Comparison of ENCODE assay signal across 5 worm cellular contexts in genomic region chrII:6535957-6536424, ce11.
A peak's percentile ranks its signal among the peaks of the same experiment; 100 is the strongest.
TF ChIP-seq lines count a peak whose summit lies in the region.

TSS of gene utp-20 (plus strand) at chrII:6536374.

TF ChIP-seq in whole organism, L1 larva, 84 proteins besides CTCF, POLR2A, EP300 and RAD21 (continues in another document):
- TF ChIP-seq ceh-8 (GFP tag; optimal IDR thresholded peaks at IDR 0.05; lab: Kevin White, UChicago) (no peak), isw-1 (GFP tag; IDR thresholded peaks at IDR 0.05; lab: Robert Waterston, UW) (no peak; the same call in 1 of the 2 replicates), egl-13 (tag; optimal IDR thresholded peaks at IDR 0.05; lab: Kevin White, UChicago) (no peak), C04F5.9 (tag; optimal IDR thresholded peaks at IDR 0.05; lab: Kevin White, UChicago) (no peak), nhr-28 (tag; optimal IDR thresholded peaks at IDR 0.05; lab: Kevin White, UChicago) (no peak), nhr-19 (GFP tag; conservative IDR thresholded peaks at IDR 0.05; lab: Robert Waterston, UW) (no peak; the same call in 1 of the 2 replicates), snu-23 (GFP tag; optimal IDR thresholded peaks at IDR 0.05; lab: Kevin White, UChicago) (peak; percentile 67), ama-1 (optimal IDR thresholded peaks at IDR 0.05; lab: Kevin White, UChicago) (no peak), mep-1 (tag; optimal IDR thresholded peaks at IDR 0.05; lab: Kevin White, UChicago) (peak; percentile 62), ceh-90 (tag; optimal IDR thresholded peaks at IDR 0.05; lab: Kevin White, UChicago) (no peak), hlh-4 (tag; optimal IDR thresholded peaks at IDR 0.05; lab: Kevin White, UChicago) (no peak), ztf-4 (tag; optimal IDR thresholded peaks at IDR 0.05; lab: Kevin White, UChicago) (no peak), ztf-11 (tag; optimal IDR thresholded peaks at IDR 0.05; lab: Kevin White, UChicago) (no peak), ceh-88 (GFP tag; IDR thresholded peaks at IDR 0.05; lab: Robert Waterston, UW) (no peak), hpl-2 (GFP tag; optimal IDR thresholded peaks at IDR 0.05; lab: Kevin White, UChicago) (no peak), nhr-90 (tag; optimal IDR thresholded peaks at IDR 0.05; lab: Kevin White, UChicago; ENCODE audit: poor library complexity) (peak; percentile 55), nhr-71 (tag; optimal IDR thresholded peaks at IDR 0.05; lab: Kevin White, UChicago) (peak; percentile 66), swsn-7 (tag; optimal IDR thresholded peaks at IDR 0.05; lab: Kevin White, UChicago) (peak; percentile 50)

TF ChIP-seq in whole organism, L3 larva, 47 proteins besides CTCF, POLR2A, EP300 and RAD21:
- TF ChIP-seq hmg-11 (tag; optimal IDR thresholded peaks at IDR 0.05; lab: Kevin White, UChicago) = no peak
- TF ChIP-seq ceh-82 (tag; optimal IDR thresholded peaks at IDR 0.05; lab: Kevin White, UChicago) = no peak
- no peak for TF ChIP-seq pqm-1 (tag; optimal IDR thresholded peaks at IDR 0.05; lab: Kevin White, UChicago)
- TF ChIP-seq skn-1 (tag; optimal IDR thresholded peaks at IDR 0.05; lab: Kevin White, UChicago) = peak; percentile 31
- no peak for TF ChIP-seq nhr-25 (tag; optimal IDR thresholded peaks at IDR 0.05; lab: Kevin White, UChicago)
- peak; percentile 59 for TF ChIP-seq lin-15B (tag; optimal IDR thresholded peaks at IDR 0.05; lab: Kevin White, UChicago)
- TF ChIP-seq fkh-2 (tag; optimal IDR thresholded peaks at IDR 0.05; lab: Kevin White, UChicago) = no peak
- peak; percentile 49 for TF ChIP-seq nhr-23 (tag; optimal IDR thresholded peaks at IDR 0.05; lab: Kevin White, UChicago)
- TF ChIP-seq ceh-28 (tag; optimal IDR thresholded peaks at IDR 0.05; lab: Kevin White, UChicago) = no peak
- no peak for TF ChIP-seq nhr-77 (tag; optimal IDR thresholded peaks at IDR 0.05; lab: Kevin White, UChicago)
- TF ChIP-seq snpc-4 (tag; optimal IDR thresholded peaks at IDR 0.05; lab: Kevin White, UChicago) = peak; percentile 42
- TF ChIP-seq egl-5 (tag; optimal IDR thresholded peaks at IDR 0.05; lab: Kevin White, UChicago) = no peak
- TF ChIP-seq fos-1 (tag; optimal IDR thresholded peaks at IDR 0.05; lab: Kevin White, UChicago) = no peak
- peak; percentile 58 for TF ChIP-seq nfya-1 (tag; optimal IDR thresholded peaks at IDR 0.05; lab: Kevin White, UChicago; ENCODE audit: insufficient read depth)
- no peak for TF ChIP-seq jun-1 (tag; optimal IDR thresholded peaks at IDR 0.05; lab: Kevin White, UChicago)
TF ChIP-seq in whole organism, L3 larva: peak in this region for 5.

TF ChIP-seq in whole organism, early embryonic, 17 proteins besides CTCF, POLR2A, EP300 and RAD21:
- TF ChIP-seq ama-1 (optimal IDR thresholded peaks at IDR 0.05; lab: Kevin White, UChicago) (no peak), ceh-13 (GFP tag; optimal IDR thresholded peaks at IDR 0.05; lab: Kevin White, UChicago) (no peak), aly-1 (tag; optimal IDR thresholded peaks at IDR 0.05; lab: Kevin White, UChicago) (no peak), F13C5.2 (tag; optimal IDR thresholded peaks at IDR 0.05; lab: Kevin White, UChicago) (peak; percentile 5)

TF ChIP-seq in whole organism, midembryonic, 9 proteins besides CTCF, POLR2A, EP300 and RAD21:
- TF ChIP-seq ztf-29 (GFP tag; IDR thresholded peaks at IDR 0.05; lab: Robert Waterston, UW) (no peak), klf-2 (GFP tag; conservative IDR thresholded peaks at IDR 0.05; lab: Robert Waterston, UW) (no peak), ztf-23 (GFP tag; IDR thresholded peaks at IDR 0.05; lab: Robert Waterston, UW) (no peak), med-1 (GFP tag; optimal IDR thresholded peaks at IDR 0.05; lab: Kevin White, UChicago; ENCODE audit: insufficient read depth) (no peak), cog-1 (tag; optimal IDR thresholded peaks at IDR 0.05; lab: Kevin White, UChicago) (peak; percentile 14)

TF ChIP-seq in whole organism, young adult, 124 proteins besides CTCF, POLR2A, EP300 and RAD21:
- no peak for TF ChIP-seq Y53F4B.3 (GFP tag; IDR thresholded peaks at IDR 0.05; lab: Robert Waterston, UW)
- TF ChIP-seq nfya-2 (GFP tag; IDR thresholded peaks at IDR 0.05; lab: Robert Waterston, UW) = no peak
- TF ChIP-seq snpc-1.1 (tag; optimal IDR thresholded peaks at IDR 0.05; lab: Kevin White, UChicago; ENCODE audit: insufficient read depth) = no peak
- TF ChIP-seq lsl-1 (GFP tag; optimal IDR thresholded peaks at IDR 0.05; lab: Kevin White, UChicago) = peak; percentile 28
- peak; percentile 93 for TF ChIP-seq mcd-1 (GFP tag; IDR thresholded peaks at IDR 0.05; lab: Robert Waterston, UW)
- peak; percentile 70 for TF ChIP-seq efl-1 (GFP tag; optimal IDR thresholded peaks at IDR 0.05; lab: Kevin White, UChicago)
- TF ChIP-seq dpl-1 (GFP tag; optimal IDR thresholded peaks at IDR 0.05; lab: Kevin White, UChicago) = peak; percentile 59
- peak; percentile 83 for TF ChIP-seq lin-54 (GFP tag; optimal IDR thresholded peaks at IDR 0.05; lab: Kevin White, UChicago)
- TF ChIP-seq rec-8 (tag; optimal IDR thresholded peaks at IDR 0.05; lab: Kevin White, UChicago) = no peak
- TF ChIP-seq F23B12.7 (tag; optimal IDR thresholded peaks at IDR 0.05; lab: Kevin White, UChicago; ENCODE audit: insufficient read depth) = peak; percentile 95
- TF ChIP-seq nhr-90 (tag; optimal IDR thresholded peaks at IDR 0.05; lab: Kevin White, UChicago) = no peak
- no peak for TF ChIP-seq ZK185.1 (tag; optimal IDR thresholded peaks at IDR 0.05; lab: Kevin White, UChicago; ENCODE audit: poor library complexity, severe bottlenecking)
- TF ChIP-seq K11D2.4 (GFP tag; IDR thresholded peaks at IDR 0.05; lab: Robert Waterston, UW) = no peak
- peak in 1 of 3 experiments; percentile 79 for TF ChIP-seq lin-35 (GFP tag; optimal IDR thresholded peaks at IDR 0.05; lab: Kevin White, UChicago)
- TF ChIP-seq snpc-1.3 (tag; optimal IDR thresholded peaks at IDR 0.05; lab: Kevin White, UChicago; ENCODE audit: insufficient read depth) = no peak

Comparison
In these comparisons a context has a peak if more than half of its experiments do, and no peak if none do; other contexts are left out.
1. Of the 8 proteins assayed by ChIP-seq in both whole organism, young adult and whole organism, L1 larva: peak only in whole organism, young adult: none; only in whole organism, L1 larva: nhr-90 and unc-130; in both: dpl-1 and efl-1; in neither: 3; mixed calls (peak in some experiments, not most) for 1.